Fruit fly (Drosophila melanogaster) whole organism, prepupa: Measurements from ENCODE around the gene p130CAS.

Experiments
- Blimp-1 ChIP-seq: fragments of 200-800 bp; sonication (Bioruptor generic); optimal IDR thresholded peaks from 3 replicates; lab custom pipeline; 2017; ENCODE audit warnings: missing biosample characterization, missing genetic modification characterization, mild to moderate bottlenecking, moderate library complexity, missing genetic modification reagents
- CG10631 ChIP-seq: fragments of 200-800 bp; sonication (Bioruptor generic); optimal IDR thresholded peaks from 2 replicates; lab custom pipeline; 2016; ENCODE audit warnings: missing biosample characterization, missing genetic modification characterization
- CG11294 ChIP-seq: fragments of 200-800 bp; sonication (Bioruptor generic); IDR thresholded peaks from 2 replicates; pipeline ENCODE4 v1.3.6; 2022; ENCODE audit warnings: missing biosample characterization, missing genetic modification characterization
- CG11762 ChIP-seq: fragments of 200-800 bp; sonication (Bioruptor generic); optimal IDR thresholded peaks from 3 replicates; lab custom pipeline; 2016; ENCODE audit warnings: missing biosample characterization, missing genetic modification characterization; ENCODE audit not compliant: insufficient read depth
- CG16779 ChIP-seq: fragments of 200-800 bp; sonication (Bioruptor generic); optimal IDR thresholded peaks from 3 replicates; lab custom pipeline; 2017; ENCODE audit warnings: missing biosample characterization, mild to moderate bottlenecking, missing genetic modification characterization
- CG32006 ChIP-seq: fragments of 200-800 bp; sonication (Bioruptor generic); optimal IDR thresholded peaks from 3 replicates; lab custom pipeline; 2017; ENCODE audit warnings: missing biosample characterization, mild to moderate bottlenecking, missing genetic modification characterization
- CG3919 ChIP-seq: fragments of 200-800 bp; sonication (Bioruptor generic); optimal IDR thresholded peaks from 3 replicates; lab custom pipeline; 2016; ENCODE audit warnings: missing biosample characterization, missing genetic modification characterization
- CG6163 ChIP-seq: fragments of 200-800 bp; sonication (Bioruptor generic); IDR thresholded peaks from 3 replicates; pipeline ENCODE4 v1.3.6; 2022; ENCODE audit warnings: missing biosample characterization, missing genetic modification characterization
- CG6792 ChIP-seq: fragments of 200-800 bp; sonication (Bioruptor generic); optimal IDR thresholded peaks from 3 replicates; lab custom pipeline; 2016; ENCODE audit warnings: missing biosample characterization, missing genetic modification characterization
- CG6808 ChIP-seq: fragments of 200-800 bp; sonication (Bioruptor generic); optimal IDR thresholded peaks from 3 replicates; lab custom pipeline; 2017; ENCODE audit warnings: missing biosample characterization, missing genetic modification characterization, mild to moderate bottlenecking, moderate library complexity, missing genetic modification reagents
- CG6854 ChIP-seq: fragments of 200-800 bp; sonication (Bioruptor generic); optimal IDR thresholded peaks from 2 replicates; lab custom pipeline; 2017; ENCODE audit warnings: missing biosample characterization, mild to moderate bottlenecking, missing genetic modification characterization
- CG8319 ChIP-seq: fragments of 200-800 bp; sonication (Bioruptor generic); optimal IDR thresholded peaks from 3 replicates; lab custom pipeline; 2016; ENCODE audit warnings: missing biosample characterization, missing genetic modification characterization
- CG8632 ChIP-seq: fragments of 200-800 bp; sonication (Bioruptor generic); optimal IDR thresholded peaks from 3 replicates; lab custom pipeline; 2016; ENCODE audit warnings: missing biosample characterization, missing genetic modification characterization
- CG9139 ChIP-seq: fragments of 200-800 bp; sonication (Bioruptor generic); optimal IDR thresholded peaks from 3 replicates; lab custom pipeline; 2017; ENCODE audit warnings: missing biosample characterization, mild to moderate bottlenecking, missing genetic modification characterization
- Eip78C ChIP-seq: fragments of 200-800 bp; sonication (Bioruptor generic); peaks from one replicate; lab custom pipeline; 2016; ENCODE audit warnings: missing biosample characterization, missing genetic modification characterization
- Eip93F ChIP-seq: fragments of 200-800 bp; sonication (Bioruptor generic); optimal IDR thresholded peaks from 2 replicates; lab custom pipeline; 2016; ENCODE audit warnings: missing biosample characterization, mild to moderate bottlenecking, missing genetic modification characterization
- Ets21C ChIP-seq: fragments of 200-800 bp; sonication (Bioruptor generic); optimal IDR thresholded peaks from 3 replicates; lab custom pipeline; 2016; ENCODE audit warnings: missing biosample characterization, missing genetic modification characterization
- Gug ChIP-seq: fragments of 200-800 bp; sonication (Bioruptor generic); IDR thresholded peaks from 2 replicates; pipeline ENCODE4 v1.3.6; 2022; ENCODE audit warnings: missing biosample characterization, missing genetic modification characterization
- Hr39 ChIP-seq: fragments of 200-800 bp; sonication (Bioruptor generic); optimal IDR thresholded peaks from 2 replicates; lab custom pipeline; 2016; ENCODE audit warnings: missing biosample characterization, missing genetic modification characterization
- Hr4 ChIP-seq: fragments of 200-800 bp; sonication (Bioruptor generic); optimal IDR thresholded peaks from 3 replicates; lab custom pipeline; 2016; ENCODE audit warnings: missing biosample characterization, missing genetic modification characterization
- Lpt ChIP-seq: fragments of 200-800 bp; sonication (Bioruptor generic); optimal IDR thresholded peaks from 3 replicates; lab custom pipeline; 2016; ENCODE audit warnings: missing biosample characterization, missing genetic modification characterization
- OdsH ChIP-seq: fragments of 200-800 bp; sonication (Bioruptor generic); optimal IDR thresholded peaks from 3 replicates; lab custom pipeline; 2016; ENCODE audit warnings: missing biosample characterization, missing genetic modification characterization
- Sox102F ChIP-seq: fragments of 200-800 bp; sonication (Bioruptor generic); optimal IDR thresholded peaks from 2 replicates; lab custom pipeline; 2016; ENCODE audit warnings: missing biosample characterization, mild to moderate bottlenecking, missing genetic modification characterization
- Sox15 ChIP-seq: fragments of 200-800 bp; sonication (Bioruptor generic); optimal IDR thresholded peaks from 3 replicates; lab custom pipeline; 2016; ENCODE audit warnings: missing biosample characterization, missing genetic modification characterization
- acj6 ChIP-seq: fragments of 200-800 bp; sonication (Bioruptor generic); optimal IDR thresholded peaks from 3 replicates; lab custom pipeline; 2016; ENCODE audit warnings: missing biosample characterization, missing genetic modification characterization
- dac ChIP-seq: fragments of 200-800 bp; sonication (Bioruptor generic); optimal IDR thresholded peaks from 2 replicates; lab custom pipeline; 2017; ENCODE audit warnings: missing biosample characterization, mild to moderate bottlenecking, missing genetic modification characterization
- eg ChIP-seq: fragments of 200-800 bp; sonication (Bioruptor generic); IDR thresholded peaks from 3 replicates; pipeline ENCODE4 v1.3.6; 2022; ENCODE audit warnings: missing biosample characterization, missing genetic modification characterization
- esn ChIP-seq: fragments of 200-800 bp; sonication (Bioruptor generic); optimal IDR thresholded peaks from 2 replicates; lab custom pipeline; 2016; ENCODE audit warnings: missing biosample characterization, mild to moderate bottlenecking, missing genetic modification characterization, moderate library complexity
- fkh ChIP-seq: fragments of 200-800 bp; sonication (Bioruptor generic); optimal IDR thresholded peaks from 3 replicates; lab custom pipeline; 2017; ENCODE audit warnings: missing biosample characterization, mild to moderate bottlenecking, missing genetic modification characterization, moderate library complexity
- lz ChIP-seq: fragments of 200-800 bp; sonication (Bioruptor generic); optimal IDR thresholded peaks from 3 replicates; lab custom pipeline; 2016; ENCODE audit warnings: missing biosample characterization, missing genetic modification characterization
- salr ChIP-seq, 2 experiments: fragments of 200-800 bp; sonication (Bioruptor generic); optimal IDR thresholded peaks; 3 replicates each; lab custom pipeline; 2016 to 2018; ENCODE audit warnings: missing biosample characterization in 2 of 2, missing genetic modification characterization in 2 of 2, mild to moderate bottlenecking in 1 of 2
- spab ChIP-seq: fragments of 200-800 bp; sonication (Bioruptor generic); optimal IDR thresholded peaks from 2 replicates; lab custom pipeline; 2017; ENCODE audit warnings: missing biosample characterization, mild to moderate bottlenecking, missing genetic modification characterization, missing genetic modification reagents
- ss ChIP-seq, 2 experiments: fragments of 200-800 bp; sonication (Bioruptor generic); optimal IDR thresholded peaks; 2 replicates in 1 of 2; 3 replicates in 1 of 2; lab custom pipeline; 2017 to 2018; ENCODE audit warnings: mild to moderate bottlenecking in 2 of 2, missing biosample characterization in 2 of 2, missing genetic modification characterization in 2 of 2, moderate library complexity in 1 of 2
- topi ChIP-seq: fragments of 200-800 bp; sonication (Bioruptor generic); optimal IDR thresholded peaks from 3 replicates; lab custom pipeline; 2016; ENCODE audit warnings: missing biosample characterization, missing genetic modification characterization

p130CAS gene

DNA sequence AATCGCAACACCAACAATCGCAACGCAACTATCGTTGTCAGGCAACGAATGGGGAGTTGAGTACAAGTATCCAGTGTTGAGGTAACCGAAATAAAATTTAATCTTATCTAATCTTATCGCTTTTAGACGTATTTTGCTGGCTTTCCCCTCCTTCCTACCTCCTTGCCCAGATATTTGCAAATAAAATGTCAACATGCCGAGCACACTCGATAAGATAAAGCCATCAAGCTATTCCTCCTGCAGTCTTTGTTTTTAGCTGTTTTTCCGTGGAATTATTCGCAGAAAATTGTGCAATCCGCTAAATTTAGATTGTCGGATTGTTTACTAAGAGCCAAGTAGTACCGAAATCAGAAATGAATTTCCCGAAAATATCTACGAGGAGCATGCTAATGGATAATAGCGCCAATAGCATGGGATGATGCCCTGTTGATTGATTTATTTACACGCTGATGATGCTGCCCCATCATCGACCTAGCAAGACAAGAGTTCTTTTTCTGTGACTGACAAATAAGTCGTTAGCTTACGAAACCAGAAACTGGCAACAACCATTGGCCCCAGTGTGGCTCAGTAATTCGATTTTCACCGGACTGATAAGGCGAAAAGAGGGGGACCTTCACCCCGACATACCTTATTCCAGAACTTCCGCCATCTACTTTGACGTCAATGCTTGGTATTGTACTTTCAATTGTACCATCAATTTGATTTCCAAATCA is 4.1 kb downstream of the p130CAS start (continued):
- TF ChIP-seq CG10631 (no peak), CG11294 (GFP tag; lab: Robert Waterston, UW) (no peak), Hr4 (no peak), Sox102F (no peak), acj6 (GFP tag; lab: Kevin White, UChicago) (no peak), OdsH (GFP tag; lab: Kevin White, UChicago) (no peak), CG16779 (tag; lab: Kevin White, UChicago) (no peak), eg (no peak), spab (GFP tag; lab: Kevin White, UChicago) (no peak), Sox15 (GFP tag; lab: Kevin White, UChicago) (no peak), Hr39 (GFP tag; lab: Kevin White, UChicago) (no peak), CG9139 (GFP tag; lab: Kevin White, UChicago) (no peak), CG8632 (GFP tag; lab: Kevin White, UChicago) (no peak), CG3919 (GFP tag; lab: Kevin White, UChicago) (no peak), Lpt (no peak), esn (GFP tag; lab: Kevin White, UChicago) (peak; percentile 30), CG8319 (no peak), CG6854 (GFP tag; lab: Kevin White, UChicago) (peak; percentile 21)

- TF ChIP-seq Ets21C (GFP tag; lab: Kevin White, UChicago) (no peak), acj6 (GFP tag; lab: Kevin White, UChicago) (no peak), spab (GFP tag; lab: Kevin White, UChicago) (no peak), CG6808 (GFP tag; lab: Kevin White, UChicago) (no peak), salr (GFP tag; optimal IDR thresholded peaks at IDR 0.05; lab: Kevin White, UChicago) (no peak), CG6163 (no peak), OdsH (GFP tag; lab: Kevin White, UChicago) (no peak), ss (GFP tag; optimal IDR thresholded peaks at IDR 0.05; lab: Kevin White, UChicago) (no peak), Gug (GFP tag; lab: Robert Waterston, UW) (no peak), Eip93F (GFP tag; lab: Kevin White, UChicago) (no peak), Sox102F (no peak), dac (GFP tag; lab: Kevin White, UChicago) (no peak), CG6854 (GFP tag; lab: Kevin White, UChicago) (no peak), topi (GFP tag; lab: Kevin White, UChicago) (no peak), lz (no peak), CG32006 (GFP tag; lab: Kevin White, UChicago) (no peak), CG6792 (GFP tag; lab: Kevin White, UChicago) (no peak), CG11762 (no peak)
- TF ChIP-seq, all 60 proteins: peak for 0
These were observed 5.0 kb downstream of the p130CAS start for dm6 chr3L:157674-158179.

DNA sequence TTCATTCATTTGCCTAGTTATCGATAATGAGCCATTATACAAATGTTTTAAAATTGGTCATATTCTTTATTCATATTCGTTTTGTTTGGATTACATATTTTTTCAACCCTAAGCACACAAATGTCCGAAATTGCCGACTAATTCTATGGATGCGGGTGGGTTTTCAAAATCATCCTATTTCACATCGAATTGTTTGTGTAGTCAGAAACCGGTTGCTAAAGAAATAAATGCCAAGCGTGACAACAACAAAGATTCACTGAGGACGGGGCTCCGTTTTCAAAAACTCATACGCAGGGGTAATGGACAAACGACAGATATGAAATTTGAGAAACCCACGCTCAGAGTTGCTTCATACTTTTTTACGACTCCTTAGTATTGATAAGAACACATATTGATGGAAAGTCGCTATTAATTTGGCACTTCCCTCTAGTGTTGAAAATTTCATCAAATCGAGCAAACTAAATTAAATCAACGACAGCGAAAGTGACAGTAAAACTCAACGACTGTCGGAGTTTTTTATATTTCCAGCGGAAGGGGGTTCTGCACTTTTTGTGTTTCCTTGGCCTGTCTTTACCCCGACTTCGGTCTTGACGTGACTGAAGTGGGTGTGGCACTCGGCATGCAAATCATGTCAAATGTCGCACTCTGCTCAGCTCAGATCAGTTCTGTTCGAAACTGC is 6.9 kb downstream of the p130CAS start:
- TF ChIP-seq Blimp-1 (GFP tag; lab: Kevin White, UChicago) (peak; percentile 60), Eip78C (GFP tag; lab: Kevin White, UChicago) (peak; percentile 22), ss (GFP tag; optimal IDR thresholded peaks at IDR 0.05; lab: Kevin White, UChicago) (peak in 1 of 2 experiments; percentile 17), salr (GFP tag; optimal IDR thresholded peaks at IDR 0.05; lab: Kevin White, UChicago) (no peak), fkh (peak; percentile 24)
- TF ChIP-seq, all 60 proteins: peak for 4
